Worm (Caenorhabditis elegans): ENCODE measurements around the gene F58G1.2.

The F58G1.2 gene

DNA sequence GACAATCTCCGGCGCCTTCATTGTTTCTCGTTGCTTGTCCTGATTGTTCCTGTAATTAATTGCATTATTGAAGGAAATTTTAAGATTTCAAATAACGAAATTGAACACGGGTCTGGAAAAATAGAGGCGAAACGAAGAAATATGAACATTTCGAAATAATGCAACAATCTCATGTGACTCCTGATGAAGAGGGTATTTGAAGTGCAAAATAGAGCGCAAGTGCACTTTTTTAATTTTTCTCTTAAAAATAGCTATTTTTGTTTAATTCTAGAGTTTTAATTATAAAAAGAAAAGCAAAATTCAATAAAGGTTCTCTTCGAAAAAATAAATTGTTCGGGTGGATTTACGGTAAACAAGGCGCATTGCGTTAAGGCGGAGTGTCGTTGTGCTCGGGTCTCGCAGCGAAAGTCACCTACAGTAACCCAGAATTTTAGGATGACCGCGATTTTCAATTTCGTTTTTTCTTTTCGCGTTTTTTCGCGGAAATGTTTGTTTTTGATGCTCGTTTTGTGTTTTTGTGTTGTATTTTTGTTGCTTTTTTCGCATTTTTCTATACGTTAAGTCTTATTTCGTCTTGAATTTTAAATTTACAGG is at the start of gene F58G1.2, which contains the start of gene wago-4 (continued):
- TF ChIP-seq sea-2 (GFP tag; IDR thresholded peaks at IDR 0.05): no peak
- TF ChIP-seq ztf-26 (tag; optimal IDR thresholded peaks at IDR 0.05): no peak
- peak; percentile 82 for TF ChIP-seq dox-1 (GFP tag; IDR thresholded peaks at IDR 0.05)
- no peak for TF ChIP-seq nhr-179 (tag; optimal IDR thresholded peaks at IDR 0.05)
- TF ChIP-seq lin-40 (tag; optimal IDR thresholded peaks at IDR 0.05): no peak
- TF ChIP-seq F22D6.2 (tag; optimal IDR thresholded peaks at IDR 0.05): no peak
- no peak for TF ChIP-seq ztf-6 (GFP tag; IDR thresholded peaks at IDR 0.05)
- no peak for TF ChIP-seq ztf-22 (GFP tag; optimal IDR thresholded peaks at IDR 0.05)
- TF ChIP-seq hrde-1 (tag; optimal IDR thresholded peaks at IDR 0.05; ENCODE audit: borderline replicate concordance): no peak
- TF ChIP-seq nhr-120 (GFP tag; IDR thresholded peaks at IDR 0.05): no peak
- no peak for TF ChIP-seq C06A6.2 (GFP tag; conservative IDR thresholded peaks at IDR 0.05)
- TF ChIP-seq fkh-3 (tag; optimal IDR thresholded peaks at IDR 0.05): no peak
- TF ChIP-seq zim-3 (tag; optimal IDR thresholded peaks at IDR 0.05): no peak
- no peak for TF ChIP-seq mel-28 (tag; optimal IDR thresholded peaks at IDR 0.05; ENCODE audit: borderline replicate concordance)
- peak; percentile 36; the same call in 1 of the 2 replicates for TF ChIP-seq Y53F4B.3 (GFP tag; IDR thresholded peaks at IDR 0.05)
- no peak for TF ChIP-seq ama-1 (optimal IDR thresholded peaks at IDR 0.05)
- no peak for TF ChIP-seq ama-1 (GFP tag; optimal IDR thresholded peaks at IDR 0.05)
- no peak for TF ChIP-seq ceh-58 (GFP tag; IDR thresholded peaks at IDR 0.05)
- peak; percentile 71 for TF ChIP-seq xnd-1 (tag; optimal IDR thresholded peaks at IDR 0.05)
- no peak for TF ChIP-seq madf-3 (GFP tag; IDR thresholded peaks at IDR 0.05)
- no peak for TF ChIP-seq B0261.1 (tag; optimal IDR thresholded peaks at IDR 0.05)
- TF ChIP-seq cebp-2 (GFP tag; IDR thresholded peaks at IDR 0.05): no peak
- TF ChIP-seq madf-8 (GFP tag; conservative IDR thresholded peaks at IDR 0.05): peak; percentile 83
- TF ChIP-seq repo-1 (tag; optimal IDR thresholded peaks at IDR 0.05): no peak
- TF ChIP-seq hlh-26 (GFP tag; conservative IDR thresholded peaks at IDR 0.05): no peak
- TF ChIP-seq ztf-28 (GFP tag; IDR thresholded peaks at IDR 0.05): 0 out of 2 replicates have a peak, but pooled peaks have one; percentile 70
- no peak for TF ChIP-seq lin-26 (GFP tag; IDR thresholded peaks at IDR 0.05)
- TF ChIP-seq attf-5 (GFP tag; optimal IDR thresholded peaks at IDR 0.05): no peak
- 0 out of 2 replicates have a peak, but pooled peaks have one; percentile 13 for TF ChIP-seq ceh-100 (GFP tag; IDR thresholded peaks at IDR 0.05)
- TF ChIP-seq B0035.1 (tag; optimal IDR thresholded peaks at IDR 0.05): no peak
- TF ChIP-seq F23B12.7 (tag; optimal IDR thresholded peaks at IDR 0.05; ENCODE audit: insufficient read depth): peak; percentile 44
- TF ChIP-seq pbrm-1 (GFP tag; IDR thresholded peaks at IDR 0.05): no peak

DNA sequence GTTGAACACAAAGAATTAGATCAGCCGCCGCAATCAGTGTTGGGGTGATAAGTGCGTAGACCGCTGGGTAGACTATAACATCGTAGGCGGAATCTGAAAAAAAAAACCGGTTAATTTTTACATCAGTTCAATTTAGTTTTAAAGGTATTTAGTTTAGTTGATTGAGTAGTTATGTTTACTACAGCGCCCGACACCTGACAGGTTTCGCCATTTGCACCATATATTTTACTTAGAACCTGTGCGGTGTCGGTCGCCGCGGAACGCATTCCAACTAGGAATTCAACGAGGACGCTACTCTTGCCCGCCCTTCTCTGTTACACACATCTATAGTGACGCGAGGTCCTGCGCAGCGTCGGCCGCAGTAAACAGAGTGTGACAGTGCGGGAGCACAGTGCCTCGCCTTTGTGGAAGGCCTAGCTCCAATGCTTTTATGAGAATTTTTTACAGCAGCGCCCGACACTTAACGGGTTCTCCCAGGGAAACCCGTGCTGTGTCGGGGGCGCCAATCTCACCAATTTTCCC is 49.7 kb upstream of the F58G1.2 start:
- no peak for TF ChIP-seq snpc-4 (GFP tag; optimal IDR thresholded peaks at IDR 0.05)
- TF ChIP-seq snpc-4 (tag; optimal IDR thresholded peaks at IDR 0.05): peak in 3 of 4 experiments; percentile 63 to 77 (median 72)
- no peak for TF ChIP-seq C06A6.2 (GFP tag; conservative IDR thresholded peaks at IDR 0.05)
- no peak for TF ChIP-seq hsf-1 (GFP tag; IDR thresholded peaks at IDR 0.05)
- TF ChIP-seq zfh-2 (GFP tag; conservative IDR thresholded peaks at IDR 0.05): peak; percentile 40; the same call in 1 of the 2 replicates
- 0 out of 2 replicates have a peak, but pooled peaks have one; percentile 16 for TF ChIP-seq attf-3 (GFP tag; conservative IDR thresholded peaks at IDR 0.05)

DNA sequence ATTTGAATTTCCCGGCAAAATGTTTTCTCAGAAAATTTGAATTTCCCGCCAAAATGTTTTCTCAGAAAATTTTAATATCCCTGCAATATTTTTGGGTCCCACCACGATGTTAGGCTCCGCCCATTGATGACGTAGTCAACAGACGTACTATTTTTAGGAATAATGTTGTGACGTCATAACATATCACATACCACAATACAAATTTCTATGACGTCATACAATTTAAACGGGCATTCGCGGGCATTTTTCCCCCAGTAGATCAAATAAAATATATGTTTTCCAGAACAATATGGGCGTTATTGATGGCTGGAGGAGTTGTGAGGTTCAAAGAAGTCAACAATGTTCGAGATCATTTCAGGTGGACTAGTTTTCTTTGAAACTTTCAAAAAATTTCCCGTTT is 47.5 kb upstream of the F58G1.2 start:
- no peak for TF ChIP-seq T26A5.8 (tag; optimal IDR thresholded peaks at IDR 0.05)
- TF ChIP-seq Y53F4B.3 (GFP tag; IDR thresholded peaks at IDR 0.05): no peak
- TF ChIP-seq F55B11.4 (tag; optimal IDR thresholded peaks at IDR 0.05; ENCODE audit: borderline replicate concordance, insufficient read depth): no peak
- TF ChIP-seq F33H1.4 (GFP tag; IDR thresholded peaks at IDR 0.05): no peak
- TF ChIP-seq F23B12.7 (tag; optimal IDR thresholded peaks at IDR 0.05; ENCODE audit: insufficient read depth): no peak
- no peak for TF ChIP-seq sdz-38 (tag; optimal IDR thresholded peaks at IDR 0.05)
- no peak for TF ChIP-seq nhr-179 (tag; optimal IDR thresholded peaks at IDR 0.05)

Measured in whole organism, young adult.